Fruit fly (Drosophila melanogaster) whole organism, prepupa: Measurements from ENCODE around the gene CG8892.

Source experiments
- CG10631 ChIP-seq: fragments of 200-800 bp; sonication (Bioruptor generic); optimal IDR thresholded peaks from 2 replicates; lab custom pipeline; 2016; ENCODE audit warnings: missing biosample characterization, missing genetic modification characterization
- CG10669 ChIP-seq: fragments of 200-800 bp; sonication (Bioruptor generic); optimal IDR thresholded peaks from 3 replicates; lab custom pipeline; 2018; ENCODE audit warnings: missing biosample characterization, mild to moderate bottlenecking, missing genetic modification characterization, moderate library complexity
- CG11294 ChIP-seq: fragments of 200-800 bp; sonication (Bioruptor generic); IDR thresholded peaks from 2 replicates; pipeline ENCODE4 v1.3.6; 2022; ENCODE audit warnings: missing biosample characterization, missing genetic modification characterization
- CG15336 ChIP-seq: fragments of 200-800 bp; sonication (Bioruptor generic); IDR thresholded peaks from 2 replicates; pipeline ENCODE4 v1.3.6; 2022; ENCODE audit warnings: missing biosample characterization, missing genetic modification characterization
- CG1621 ChIP-seq: fragments of 200-800 bp; sonication (Bioruptor generic); optimal IDR thresholded peaks from 3 replicates; lab custom pipeline; 2018; ENCODE audit warnings: missing biosample characterization, mild to moderate bottlenecking, missing genetic modification characterization
- CG3032 ChIP-seq: fragments of 200-800 bp; optimal IDR thresholded peaks from 2 replicates; lab custom pipeline; 2019; ENCODE audit warnings: missing biosample characterization, mild to moderate bottlenecking, missing genetic modification characterization, moderate library complexity
- CG31627 ChIP-seq: fragments of 200-800 bp; sonication (Bioruptor generic); optimal IDR thresholded peaks from 3 replicates; lab custom pipeline; 2016; ENCODE audit warnings: missing biosample characterization, missing genetic modification characterization
- CG32006 ChIP-seq: fragments of 200-800 bp; sonication (Bioruptor generic); optimal IDR thresholded peaks from 3 replicates; lab custom pipeline; 2017; ENCODE audit warnings: missing biosample characterization, mild to moderate bottlenecking, missing genetic modification characterization
- CG34406 ChIP-seq: fragments of 200-800 bp; sonication (Bioruptor generic); optimal IDR thresholded peaks from 3 replicates; lab custom pipeline; 2016; ENCODE audit warnings: missing biosample characterization, missing genetic modification characterization
- CG3919 ChIP-seq: fragments of 200-800 bp; sonication (Bioruptor generic); optimal IDR thresholded peaks from 3 replicates; lab custom pipeline; 2016; ENCODE audit warnings: missing biosample characterization, missing genetic modification characterization
- CG4318 ChIP-seq: fragments of 200-800 bp; sonication (Bioruptor generic); optimal IDR thresholded peaks from 3 replicates; lab custom pipeline; 2017; ENCODE audit warnings: missing biosample characterization, mild to moderate bottlenecking, missing genetic modification characterization
- CG6163 ChIP-seq: fragments of 200-800 bp; sonication (Bioruptor generic); IDR thresholded peaks from 3 replicates; pipeline ENCODE4 v1.3.6; 2022; ENCODE audit warnings: missing biosample characterization, missing genetic modification characterization
- CG6792 ChIP-seq: fragments of 200-800 bp; sonication (Bioruptor generic); optimal IDR thresholded peaks from 3 replicates; lab custom pipeline; 2016; ENCODE audit warnings: missing biosample characterization, missing genetic modification characterization
- CG6808 ChIP-seq: fragments of 200-800 bp; sonication (Bioruptor generic); optimal IDR thresholded peaks from 3 replicates; lab custom pipeline; 2017; ENCODE audit warnings: missing biosample characterization, missing genetic modification characterization, mild to moderate bottlenecking, moderate library complexity, missing genetic modification reagents
- CG6854 ChIP-seq: fragments of 200-800 bp; sonication (Bioruptor generic); optimal IDR thresholded peaks from 2 replicates; lab custom pipeline; 2017; ENCODE audit warnings: missing biosample characterization, mild to moderate bottlenecking, missing genetic modification characterization
- CG8119 ChIP-seq: fragments of 200-800 bp; sonication (Bioruptor generic); IDR thresholded peaks from 3 replicates; pipeline ENCODE4 v1.3.6; 2022; ENCODE audit warnings: missing biosample characterization, missing genetic modification characterization
- CG8319 ChIP-seq: fragments of 200-800 bp; sonication (Bioruptor generic); optimal IDR thresholded peaks from 3 replicates; lab custom pipeline; 2016; ENCODE audit warnings: missing biosample characterization, missing genetic modification characterization
- CG8632 ChIP-seq: fragments of 200-800 bp; sonication (Bioruptor generic); optimal IDR thresholded peaks from 3 replicates; lab custom pipeline; 2016; ENCODE audit warnings: missing biosample characterization, missing genetic modification characterization
- CG9139 ChIP-seq: fragments of 200-800 bp; sonication (Bioruptor generic); optimal IDR thresholded peaks from 3 replicates; lab custom pipeline; 2017; ENCODE audit warnings: missing biosample characterization, mild to moderate bottlenecking, missing genetic modification characterization
- Eip78C ChIP-seq: fragments of 200-800 bp; sonication (Bioruptor generic); peaks from one replicate; lab custom pipeline; 2016; ENCODE audit warnings: missing biosample characterization, missing genetic modification characterization
- Eip93F ChIP-seq: fragments of 200-800 bp; sonication (Bioruptor generic); optimal IDR thresholded peaks from 2 replicates; lab custom pipeline; 2016; ENCODE audit warnings: missing biosample characterization, mild to moderate bottlenecking, missing genetic modification characterization
- Ets21C ChIP-seq: fragments of 200-800 bp; sonication (Bioruptor generic); optimal IDR thresholded peaks from 3 replicates; lab custom pipeline; 2016; ENCODE audit warnings: missing biosample characterization, missing genetic modification characterization
- Ets96B ChIP-seq: fragments of 200-800 bp; optimal IDR thresholded peaks from 2 replicates; lab custom pipeline; 2019; ENCODE audit warnings: missing biosample characterization, mild to moderate bottlenecking, missing genetic modification characterization, moderate library complexity
- Hr38 ChIP-seq: sonication (Bioruptor generic); optimal IDR thresholded peaks from 2 replicates; lab custom pipeline; 2016; ENCODE audit warnings: missing biosample characterization, missing genetic modification characterization
- Hr39 ChIP-seq: fragments of 200-800 bp; sonication (Bioruptor generic); optimal IDR thresholded peaks from 2 replicates; lab custom pipeline; 2016; ENCODE audit warnings: missing biosample characterization, missing genetic modification characterization
- Lpt ChIP-seq: fragments of 200-800 bp; sonication (Bioruptor generic); optimal IDR thresholded peaks from 3 replicates; lab custom pipeline; 2016; ENCODE audit warnings: missing biosample characterization, missing genetic modification characterization
- Met ChIP-seq: fragments of 200-800 bp; sonication (Bioruptor generic); optimal IDR thresholded peaks from 3 replicates; lab custom pipeline; 2016; ENCODE audit warnings: missing biosample characterization, missing genetic modification characterization
- OdsH ChIP-seq: fragments of 200-800 bp; sonication (Bioruptor generic); optimal IDR thresholded peaks from 3 replicates; lab custom pipeline; 2016; ENCODE audit warnings: missing biosample characterization, missing genetic modification characterization
- Smox ChIP-seq: fragments of 200-800 bp; sonication (Bioruptor generic); optimal IDR thresholded peaks from 3 replicates; lab custom pipeline; 2016; ENCODE audit warnings: missing biosample characterization, missing genetic modification characterization
- Sox102F ChIP-seq: fragments of 200-800 bp; sonication (Bioruptor generic); optimal IDR thresholded peaks from 2 replicates; lab custom pipeline; 2016; ENCODE audit warnings: missing biosample characterization, mild to moderate bottlenecking, missing genetic modification characterization
- Sox14 ChIP-seq: fragments of 200-800 bp; sonication (Bioruptor generic); optimal IDR thresholded peaks from 3 replicates; lab custom pipeline; 2016; ENCODE audit warnings: missing biosample characterization, missing genetic modification characterization
- Sox15 ChIP-seq: fragments of 200-800 bp; sonication (Bioruptor generic); optimal IDR thresholded peaks from 3 replicates; lab custom pipeline; 2016; ENCODE audit warnings: missing biosample characterization, missing genetic modification characterization
- achi ChIP-seq: fragments of 200-800 bp; sonication (Bioruptor generic); optimal IDR thresholded peaks from 3 replicates; lab custom pipeline; 2016; ENCODE audit warnings: missing biosample characterization, missing genetic modification characterization
- acj6 ChIP-seq: fragments of 200-800 bp; sonication (Bioruptor generic); optimal IDR thresholded peaks from 3 replicates; lab custom pipeline; 2016; ENCODE audit warnings: missing biosample characterization, missing genetic modification characterization
- dsx ChIP-seq: fragments of 200-800 bp; optimal IDR thresholded peaks from 3 replicates; lab custom pipeline; 2019; ENCODE audit warnings: missing biosample characterization, mild to moderate bottlenecking, missing genetic modification characterization, moderate library complexity; ENCODE audit not compliant: poor library complexity, severe bottlenecking
- eg ChIP-seq: fragments of 200-800 bp; sonication (Bioruptor generic); IDR thresholded peaks from 3 replicates; pipeline ENCODE4 v1.3.6; 2022; ENCODE audit warnings: missing biosample characterization, missing genetic modification characterization
- esn ChIP-seq: fragments of 200-800 bp; sonication (Bioruptor generic); optimal IDR thresholded peaks from 2 replicates; lab custom pipeline; 2016; ENCODE audit warnings: missing biosample characterization, mild to moderate bottlenecking, missing genetic modification characterization, moderate library complexity
- fkh ChIP-seq: fragments of 200-800 bp; sonication (Bioruptor generic); optimal IDR thresholded peaks from 3 replicates; lab custom pipeline; 2017; ENCODE audit warnings: missing biosample characterization, mild to moderate bottlenecking, missing genetic modification characterization, moderate library complexity
- lz ChIP-seq: fragments of 200-800 bp; sonication (Bioruptor generic); optimal IDR thresholded peaks from 3 replicates; lab custom pipeline; 2016; ENCODE audit warnings: missing biosample characterization, missing genetic modification characterization
- net ChIP-seq: fragments of 200-800 bp; sonication (Bioruptor generic); optimal IDR thresholded peaks from 3 replicates; lab custom pipeline; 2016; ENCODE audit warnings: missing biosample characterization, missing genetic modification characterization
- pdm3 ChIP-seq: fragments of 200-800 bp; sonication (Bioruptor generic); optimal IDR thresholded peaks from 3 replicates; lab custom pipeline; 2016; ENCODE audit warnings: missing biosample characterization, missing genetic modification characterization
- salr ChIP-seq, 2 experiments: fragments of 200-800 bp; sonication (Bioruptor generic); optimal IDR thresholded peaks; 3 replicates each; lab custom pipeline; 2016 to 2018; ENCODE audit warnings: missing biosample characterization in 2 of 2, missing genetic modification characterization in 2 of 2, mild to moderate bottlenecking in 1 of 2
- spab ChIP-seq: fragments of 200-800 bp; sonication (Bioruptor generic); optimal IDR thresholded peaks from 2 replicates; lab custom pipeline; 2017; ENCODE audit warnings: missing biosample characterization, mild to moderate bottlenecking, missing genetic modification characterization, missing genetic modification reagents
- svp ChIP-seq: fragments of 200-800 bp; sonication (Bioruptor generic); peaks from one replicate; lab custom pipeline; 2016; ENCODE audit warnings: missing biosample characterization, missing genetic modification characterization
- topi ChIP-seq: fragments of 200-800 bp; sonication (Bioruptor generic); optimal IDR thresholded peaks from 3 replicates; lab custom pipeline; 2016; ENCODE audit warnings: missing biosample characterization, missing genetic modification characterization
- vri ChIP-seq: fragments of 200-800 bp; sonication (Bioruptor generic); optimal IDR thresholded peaks from 3 replicates; lab custom pipeline; 2016; ENCODE audit warnings: missing biosample characterization, mild to moderate bottlenecking, missing genetic modification characterization

CG8892 gene

dm6 chr2L:5009306-5010030 lies 28.1 kb upstream of the CG8892 start, which contains the start of gene Rtnl1 (continued):
- TF ChIP-seq vri: peak; percentile 30
- no peak for TF ChIP-seq svp
- TF ChIP-seq CG31627 (GFP tag; lab: Kevin White, UChicago): no peak
- TF ChIP-seq acj6: no peak
- TF ChIP-seq Hr38 (GFP tag; lab: Kevin White, UChicago): no peak
- no peak for TF ChIP-seq fkh (GFP tag; lab: Kevin White, UChicago)
- TF ChIP-seq dsx: peak; percentile 4
- no peak for TF ChIP-seq CG8319 (GFP tag; lab: Kevin White, UChicago)
- TF ChIP-seq Lpt (GFP tag; lab: Kevin White, UChicago): no peak
- no peak for TF ChIP-seq Sox102F
- TF ChIP-seq CG34406: no peak
- TF ChIP-seq CG6792 (GFP tag; lab: Kevin White, UChicago): no peak
- TF ChIP-seq CG3919: peak; percentile 21
- TF ChIP-seq CG15336 (GFP tag; lab: Robert Waterston, UW): 0 out of 2 replicates have a peak, but pooled peaks have one; percentile 14
- no peak for TF ChIP-seq OdsH
- no peak for TF ChIP-seq Hr39
- TF ChIP-seq Sox14 (GFP tag; lab: Kevin White, UChicago): peak; percentile 23
- TF ChIP-seq Ets96B (tag; lab: Kevin White, UChicago): no peak
- peak; percentile 2 for TF ChIP-seq CG1621 (tag; lab: Kevin White, UChicago)
- TF ChIP-seq Eip93F (GFP tag; lab: Kevin White, UChicago): no peak
- no peak for TF ChIP-seq eg (GFP tag; lab: Robert Waterston, UW)
- no peak for TF ChIP-seq Sox15 (GFP tag; lab: Kevin White, UChicago)
- TF ChIP-seq CG11294 (GFP tag; lab: Robert Waterston, UW): no peak
- TF ChIP-seq Met (GFP tag; lab: Kevin White, UChicago): no peak
- no peak for TF ChIP-seq CG10669
- no peak for TF ChIP-seq CG32006 (GFP tag; lab: Kevin White, UChicago)
- no peak for TF ChIP-seq salr (GFP tag; optimal IDR thresholded peaks at IDR 0.05; lab: Kevin White, UChicago)
- no peak for TF ChIP-seq CG8119 (GFP tag; lab: Robert Waterston, UW)
- no peak for TF ChIP-seq Smox (GFP tag; lab: Kevin White, UChicago)
- TF ChIP-seq CG6808 (GFP tag; lab: Kevin White, UChicago): no peak
- peak; percentile 17 for TF ChIP-seq CG3032 (tag; lab: Kevin White, UChicago)
- no peak for TF ChIP-seq CG10631 (GFP tag; lab: Kevin White, UChicago)
- TF ChIP-seq CG9139 (GFP tag; lab: Kevin White, UChicago): no peak
- TF ChIP-seq achi (GFP tag; lab: Kevin White, UChicago): no peak

- TF ChIP-seq Sox14 (GFP tag; lab: Kevin White, UChicago): no peak
- TF ChIP-seq eg (GFP tag; lab: Robert Waterston, UW): 0 out of 3 replicates have a peak, but pooled peaks have one; percentile 11
- peak; percentile 8 for TF ChIP-seq fkh (GFP tag; lab: Kevin White, UChicago)
- TF ChIP-seq CG6163 (GFP tag; lab: Robert Waterston, UW): peak; percentile 20; the same call in 1 of the 3 replicates
- TF ChIP-seq CG6854 (GFP tag; lab: Kevin White, UChicago): no peak
- TF ChIP-seq CG6808 (GFP tag; lab: Kevin White, UChicago): no peak
- no peak for TF ChIP-seq topi (GFP tag; lab: Kevin White, UChicago)
- 0 out of 2 replicates have a peak, but pooled peaks have one; percentile 15 for TF ChIP-seq CG15336 (GFP tag; lab: Robert Waterston, UW)
- no peak for TF ChIP-seq lz (GFP tag; lab: Kevin White, UChicago)
- no peak for TF ChIP-seq Sox15 (GFP tag; lab: Kevin White, UChicago)
- no peak for TF ChIP-seq CG10669
- no peak for TF ChIP-seq Hr39
- no peak for TF ChIP-seq CG9139 (GFP tag; lab: Kevin White, UChicago)
- TF ChIP-seq Sox102F: no peak
- TF ChIP-seq CG4318 (GFP tag; lab: Kevin White, UChicago): no peak
- peak; percentile 9 for TF ChIP-seq esn (GFP tag; lab: Kevin White, UChicago)
- peak; percentile 52 for TF ChIP-seq vri
- peak; percentile 24 for TF ChIP-seq pdm3 (GFP tag; lab: Kevin White, UChicago)
- no peak for TF ChIP-seq Ets21C (GFP tag; lab: Kevin White, UChicago)
- TF ChIP-seq acj6: no peak
- TF ChIP-seq Eip78C: peak; percentile 69
- TF ChIP-seq CG34406: no peak
- no peak for TF ChIP-seq CG8632
- TF ChIP-seq OdsH: peak; percentile 9
- no peak for TF ChIP-seq CG10631 (GFP tag; lab: Kevin White, UChicago)
- TF ChIP-seq net (GFP tag; lab: Kevin White, UChicago): no peak
- TF ChIP-seq CG3919: peak; percentile 16
- no peak for TF ChIP-seq spab (GFP tag; lab: Kevin White, UChicago)
- TF ChIP-seq CG32006 (GFP tag; lab: Kevin White, UChicago): peak; percentile 7
These were observed 25.9 kb upstream of the CG8892 start for dm6 chr2L:5007256-5007655.
